Worm (Caenorhabditis elegans): Measurements from ENCODE around the gene fbxa-219.

DNA sequence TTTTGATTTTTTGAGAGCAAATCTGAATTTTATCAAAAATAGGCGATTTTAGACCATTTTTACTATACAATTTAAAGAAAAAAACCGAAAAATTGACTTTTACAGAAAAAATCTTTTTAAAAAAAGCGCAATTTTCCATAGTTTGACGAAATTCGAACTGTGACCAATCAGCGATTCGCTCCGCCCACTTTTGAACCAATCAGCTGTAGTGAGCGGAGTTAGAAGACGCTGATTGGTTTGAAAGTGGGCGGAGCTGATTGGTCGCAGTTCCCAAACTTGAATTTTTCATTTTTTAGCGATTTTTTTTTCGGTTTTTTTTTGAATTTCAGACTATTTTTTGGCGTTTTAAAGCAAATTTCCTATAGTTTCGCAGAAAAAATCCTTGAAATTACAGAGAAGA lies 33.5 kb downstream of the fbxa-219 start:
- no peak for TF ChIP-seq ztf-11 (tag; optimal IDR thresholded peaks at IDR 0.05)
- no peak for TF ChIP-seq F49E8.2 (tag; optimal IDR thresholded peaks at IDR 0.05; ENCODE audit: borderline replicate concordance)
- TF ChIP-seq lin-39 (tag; optimal IDR thresholded peaks at IDR 0.05) = no peak
- no peak for TF ChIP-seq ceh-20 (GFP tag; IDR thresholded peaks at IDR 0.05)
- no peak for TF ChIP-seq ceh-44 (GFP tag; IDR thresholded peaks at IDR 0.05)
- no peak for TF ChIP-seq nhr-28 (tag; optimal IDR thresholded peaks at IDR 0.05)
- TF ChIP-seq pqm-1 (tag; optimal IDR thresholded peaks at IDR 0.05) = no peak
- TF ChIP-seq zag-1 (tag; optimal IDR thresholded peaks at IDR 0.05) = no peak
- no peak for TF ChIP-seq dmd-9 (GFP tag; IDR thresholded peaks at IDR 0.05)
- no peak for TF ChIP-seq egl-27 (tag; optimal IDR thresholded peaks at IDR 0.05)
- TF ChIP-seq ama-1 (optimal IDR thresholded peaks at IDR 0.05) = no peak

All from whole organism, L4 larva.